Worm (Caenorhabditis elegans) whole organism, midembryonic: ENCODE results near the gene nep-2.

Experiments used
- T22C8.4 ChIP-seq: fragments of 200-800 bp; sonication (Bioruptor generic); IDR thresholded peaks from 2 replicates; pipeline ENCODE4 v1.3.6; 2022; ENCODE audit warnings: missing genetic modification characterization, missing compliant biosample characterization
- cog-1 ChIP-seq: sonication (generic microtip); optimal IDR thresholded peaks from 2 replicates; lab custom pipeline; 2016; ENCODE audit warnings: missing genetic modification characterization, missing compliant biosample characterization
- flt-1 ChIP-seq: fragments of 200-800 bp; sonication (Bioruptor generic); IDR thresholded peaks from 2 replicates; pipeline ENCODE4 v1.3.6; 2022; ENCODE audit warnings: missing genetic modification characterization, missing compliant biosample characterization
- klf-2 ChIP-seq: fragments of 200-800 bp; sonication (Bioruptor generic); conservative IDR thresholded peaks from 2 replicates; pipeline ENCODE4 v1.3.6; 2022; ENCODE audit warnings: missing genetic modification reagents, missing genetic modification characterization, missing compliant biosample characterization
- med-1 ChIP-seq: sonication (generic microtip); optimal IDR thresholded peaks from 2 replicates; lab custom pipeline; 2017; ENCODE audit warnings: missing genetic modification characterization, mild to moderate bottlenecking, missing compliant biosample characterization, antibody characterized with exemption, missing genetic modification reagents; ENCODE audit not compliant: insufficient read depth
- ref-1 ChIP-seq: fragments of 200-800 bp; sonication (Bioruptor generic); conservative IDR thresholded peaks from 2 replicates; pipeline ENCODE4 v1.3.6; 2022; ENCODE audit warnings: missing genetic modification reagents, missing genetic modification characterization, missing compliant biosample characterization
- tab-1 ChIP-seq: fragments of 200-800 bp; sonication (Bioruptor generic); IDR thresholded peaks from 2 replicates; pipeline ENCODE4 v1.3.6; 2022; ENCODE audit warnings: missing genetic modification characterization, missing compliant biosample characterization
- ztf-23 ChIP-seq: fragments of 200-800 bp; sonication (Bioruptor generic); IDR thresholded peaks from 2 replicates; pipeline ENCODE4 v1.3.6; 2022; ENCODE audit warnings: missing genetic modification reagents, missing genetic modification characterization, missing compliant biosample characterization
- ztf-29 ChIP-seq: fragments of 200-800 bp; sonication (Bioruptor generic); IDR thresholded peaks from 2 replicates; pipeline ENCODE4 v1.3.6; 2022; ENCODE audit warnings: missing genetic modification reagents, missing genetic modification characterization, missing compliant biosample characterization

ce11 chrII:2709942-2710341, 15.6 kb downstream of the nep-2 start, which contains the start of gene T05A8.1:
- TF ChIP-seq ztf-29 (GFP tag; lab: Robert Waterston, UW) (no peak), tab-1 (GFP tag; lab: Robert Waterston, UW) (no peak), ztf-23 (GFP tag; lab: Robert Waterston, UW) (no peak), T22C8.4 (no peak), med-1 (GFP tag; lab: Kevin White, UChicago) (no peak), flt-1 (GFP tag; lab: Robert Waterston, UW) (no peak), klf-2 (GFP tag; lab: Robert Waterston, UW) (no peak), ref-1 (GFP tag; lab: Robert Waterston, UW) (no peak), cog-1 (tag; lab: Kevin White, UChicago) (no peak)
